Fruit fly (Drosophila melanogaster) whole organism, wandering third instar larva: ENCODE results near the gene CG12994.

Experiments
- Abd-B ChIP-seq: fragments of >200 bp; optimal IDR thresholded peaks from 2 replicates; lab custom pipeline; 2017; ENCODE audit warnings: missing biosample characterization, missing genetic modification characterization
- CG9705 ChIP-seq: fragments of 200-800 bp; sonication (Bioruptor generic); optimal IDR thresholded peaks from 2 replicates; lab custom pipeline; 2018; ENCODE audit warnings: missing biosample characterization, mild to moderate bottlenecking, missing genetic modification characterization
- CrebA ChIP-seq: fragments of 200-800 bp; sonication (Bioruptor generic); optimal IDR thresholded peaks from 2 replicates; lab custom pipeline; 2016; ENCODE audit warnings: missing biosample characterization, mild to moderate bottlenecking, missing genetic modification characterization, borderline replicate concordance
- Dfd ChIP-seq: fragments of >200 bp; optimal IDR thresholded peaks from 2 replicates; lab custom pipeline; 2017; ENCODE audit warnings: missing biosample characterization, missing genetic modification characterization
- Dif ChIP-seq: fragments of 200-275, 200-300 bp; sonication (Bioruptor generic); optimal IDR thresholded peaks from 2 replicates; lab custom pipeline; 2018; ENCODE audit warnings: missing biosample characterization, missing genetic modification characterization; ENCODE audit not compliant: partially characterized antibody
- HLH106 ChIP-seq: fragments of 200-800 bp; optimal IDR thresholded peaks from 3 replicates; lab custom pipeline; 2019; ENCODE audit warnings: missing biosample characterization, mild to moderate bottlenecking, missing genetic modification characterization, moderate library complexity
- Hnf4 ChIP-seq: fragments of 200-800 bp; sonication (Bioruptor generic); optimal IDR thresholded peaks from 2 replicates; lab custom pipeline; 2016; ENCODE audit warnings: missing biosample characterization, mild to moderate bottlenecking, missing genetic modification characterization
- Hr83 ChIP-seq: fragments of 200-300 bp; sonication (Bioruptor generic); optimal IDR thresholded peaks from 2 replicates; lab custom pipeline; 2016; ENCODE audit warnings: missing biosample characterization, mild to moderate bottlenecking, missing genetic modification characterization, moderate library complexity; ENCODE audit not compliant: poor library complexity, severe bottlenecking
- Myc ChIP-seq: fragments of >200 bp; optimal IDR thresholded peaks from 2 replicates; lab custom pipeline; 2017
- N ChIP-seq: fragments of >200 bp; optimal IDR thresholded peaks from 2 replicates; lab custom pipeline; 2018; ENCODE audit warnings: missing biosample characterization, missing external identifiers, missing genetic modification characterization
- Rel ChIP-seq, 2 experiments: fragments of 200-800 bp; sonication (Bioruptor generic) in 1 of 2; optimal IDR thresholded peaks; 2 replicates in 1 of 2; 3 replicates in 1 of 2; lab custom pipeline; 2016 to 2019; ENCODE audit warnings: mild to moderate bottlenecking in 2 of 2, missing biosample characterization in 2 of 2, missing genetic modification characterization in 2 of 2, moderate library complexity in 1 of 2
- Sp1 ChIP-seq: fragments of 200-800 bp; sonication (Bioruptor generic); optimal IDR thresholded peaks from 3 replicates; lab custom pipeline; 2019; ENCODE audit warnings: missing biosample characterization, mild to moderate bottlenecking, missing genetic modification characterization, moderate library complexity
- Vsx2 ChIP-seq: fragments of 200-300, 225-300 bp; sonication (Bioruptor generic); optimal IDR thresholded peaks from 2 replicates; lab custom pipeline; 2018; ENCODE audit warnings: missing biosample characterization, missing genetic modification characterization; ENCODE audit not compliant: partially characterized antibody
- br ChIP-seq: fragments of 200-800 bp; sonication (Bioruptor generic); optimal IDR thresholded peaks from 2 replicates; lab custom pipeline; 2016; ENCODE audit warnings: missing biosample characterization, missing genetic modification characterization
- brk ChIP-seq: fragments of 200-800 bp; sonication (Bioruptor generic); optimal IDR thresholded peaks from 2 replicates; lab custom pipeline; 2016; ENCODE audit warnings: missing biosample characterization, mild to moderate bottlenecking, missing genetic modification characterization
- dmrt93B ChIP-seq: fragments of 200-800 bp; sonication (Bioruptor generic); optimal IDR thresholded peaks from 2 replicates; lab custom pipeline; 2018; ENCODE audit warnings: missing biosample characterization, mild to moderate bottlenecking, missing genetic modification characterization
- dsf ChIP-seq: sonication (Bioruptor generic); optimal IDR thresholded peaks from 2 replicates; lab custom pipeline; 2016; ENCODE audit warnings: missing biosample characterization, missing genetic modification characterization, borderline replicate concordance
- ey ChIP-seq: fragments of 200-800 bp; sonication (Bioruptor generic); optimal IDR thresholded peaks from 2 replicates; lab custom pipeline; 2016; ENCODE audit warnings: missing biosample characterization, missing genetic modification characterization
- foxo ChIP-seq, 2 experiments: fragments of 200-800 bp; sonication (Bioruptor generic); optimal IDR thresholded peaks; 2 replicates in 1 of 2; 3 replicates in 1 of 2; lab custom pipeline; 2016 to 2017; ENCODE audit warnings: missing biosample characterization in 2 of 2, missing genetic modification characterization in 2 of 2
- jim ChIP-seq: fragments of 175-275, 200-325 bp; sonication (Bioruptor generic); optimal IDR thresholded peaks from 2 replicates; lab custom pipeline; 2016; ENCODE audit warnings: missing biosample characterization, mild to moderate bottlenecking, missing genetic modification characterization
- lola ChIP-seq: fragments of >200 bp; optimal IDR thresholded peaks from 2 replicates; lab custom pipeline; 2017; ENCODE audit warnings: missing biosample characterization, missing genetic modification characterization
- pan ChIP-seq: fragments of >200 bp; optimal IDR thresholded peaks from 2 replicates; lab custom pipeline; 2017
- psq ChIP-seq: fragments of 200-800 bp; sonication (Bioruptor generic); optimal IDR thresholded peaks from 3 replicates; lab custom pipeline; 2017; ENCODE audit warnings: missing biosample characterization, mild to moderate bottlenecking, missing genetic modification characterization, moderate library complexity
- sage ChIP-seq: fragments of 200-800 bp; sonication (Bioruptor generic); optimal IDR thresholded peaks from 2 replicates; lab custom pipeline; 2016; ENCODE audit warnings: missing biosample characterization, mild to moderate bottlenecking, missing genetic modification characterization
- sv ChIP-seq: fragments of 200-800 bp; sonication (Bioruptor generic); optimal IDR thresholded peaks from 3 replicates; lab custom pipeline; 2016; ENCODE audit warnings: missing biosample characterization, missing genetic modification characterization
- tai ChIP-seq: sonication (Bioruptor generic); optimal IDR thresholded peaks from 2 replicates; lab custom pipeline; 2016; ENCODE audit warnings: missing biosample characterization, missing genetic modification characterization
- woc ChIP-seq: sonication (Bioruptor generic); optimal IDR thresholded peaks from 2 replicates; lab custom pipeline; 2016; ENCODE audit warnings: missing biosample characterization, mild to moderate bottlenecking, missing genetic modification characterization

CG12994 gene

dm6 chrX:17473879-17474278 is 30.1 kb upstream of the CG12994 start:
- TF ChIP-seq Dfd (GFP tag; lab: Kevin White, UChicago) (peak; percentile 26), brk (GFP tag; lab: Kevin White, UChicago) (no peak)

dm6 chrX:17472930-17473668 is 29.3 kb upstream of the CG12994 start:
- no peak for TF ChIP-seq Hnf4 (GFP tag; lab: Kevin White, UChicago)

dm6 chrX:17472467-17472866 is 28.7 kb upstream of the CG12994 start:
- TF ChIP-seq Dif (GFP tag; lab: Kevin White, UChicago) (no peak), lola (GFP tag; lab: Kevin White, UChicago) (no peak), tai (GFP tag; lab: Kevin White, UChicago) (no peak), br (GFP tag; lab: Kevin White, UChicago) (no peak), brk (GFP tag; lab: Kevin White, UChicago) (no peak), Abd-B (no peak), dmrt93B (GFP tag; lab: Kevin White, UChicago) (no peak), Hr83 (GFP tag; lab: Kevin White, UChicago) (no peak), pan (lab: Kevin White, UChicago) (no peak), dsf (GFP tag; lab: Kevin White, UChicago) (no peak), HLH106 (no peak), CrebA (GFP tag; lab: Kevin White, UChicago) (no peak), ey (GFP tag; lab: Kevin White, UChicago) (no peak), sv (no peak), woc (GFP tag; lab: Kevin White, UChicago) (no peak), CG9705 (GFP tag; lab: Kevin White, UChicago) (no peak)

dm6 chrX:17471584-17471983 is 27.8 kb upstream of the CG12994 start:
- TF ChIP-seq sv (no peak), ey (GFP tag; lab: Kevin White, UChicago) (no peak), Myc (lab: Kevin White, UChicago) (no peak), sage (GFP tag; lab: Kevin White, UChicago) (no peak), psq (GFP tag; lab: Kevin White, UChicago) (no peak), HLH106 (no peak), Vsx2 (GFP tag; lab: Kevin White, UChicago) (no peak), Sp1 (GFP tag; lab: Kevin White, UChicago) (no peak), N (GFP tag; lab: Kevin White, UChicago) (no peak)
- TF ChIP-seq, all 38 proteins: peak for 0

- TF ChIP-seq foxo (GFP tag; optimal IDR thresholded peaks at IDR 0.05; lab: Kevin White, UChicago) (peak in 1 of 2 experiments; percentile 27), Vsx2 (GFP tag; lab: Kevin White, UChicago) (no peak)
Observed at dm6 chrX:17465523-17465922, 21.7 kb upstream of the CG12994 start.

DNA sequence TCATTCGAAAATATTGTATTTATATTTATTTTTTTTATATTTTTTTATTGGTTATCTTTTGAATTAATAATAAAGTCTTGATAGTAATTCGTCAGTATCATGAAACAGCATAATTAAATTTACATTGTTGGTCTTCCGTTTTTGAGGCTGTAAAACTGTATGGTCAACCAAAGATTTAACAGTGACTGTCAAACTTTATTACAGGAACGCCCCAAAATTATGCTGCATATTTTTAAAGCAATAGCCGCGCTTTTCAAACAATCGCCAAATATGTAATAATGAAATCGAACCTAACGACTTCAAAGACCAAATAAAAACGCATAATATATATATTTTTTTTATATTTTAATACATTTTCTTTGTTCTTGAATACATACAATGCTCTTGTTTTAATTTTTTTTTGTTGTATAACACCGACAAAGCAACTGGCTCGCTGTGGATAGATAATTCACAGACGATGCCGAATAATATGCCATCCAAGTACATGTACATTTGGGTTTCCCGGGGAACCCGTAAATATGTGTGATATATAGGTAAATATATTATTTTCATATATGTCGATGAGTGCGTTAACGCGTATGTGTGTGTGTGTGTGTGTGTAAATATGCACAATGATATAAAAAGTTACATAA is 12.2 kb upstream of the CG12994 start:
- TF ChIP-seq Myc (lab: Kevin White, UChicago), result peak; percentile 91
- TF ChIP-seq jim (GFP tag; lab: Kevin White, UChicago), result no peak
- no peak for TF ChIP-seq Abd-B
- TF ChIP-seq Vsx2 (GFP tag; lab: Kevin White, UChicago), result peak; percentile 2
- TF ChIP-seq Rel (GFP tag; optimal IDR thresholded peaks at IDR 0.05; lab: Kevin White, UChicago), result no peak
- peak; percentile 76 for TF ChIP-seq Rel (tag; optimal IDR thresholded peaks at IDR 0.05; lab: Kevin White, UChicago)
- no peak for TF ChIP-seq sv
